Fruit fly (Drosophila melanogaster) whole organism, wandering third instar larva: ENCODE results near the gene Acsx3.

Source experiments
- CrebA ChIP-seq: fragments of 200-800 bp; sonication (Bioruptor generic); optimal IDR thresholded peaks from 2 replicates; lab custom pipeline; 2016; ENCODE audit warnings: missing biosample characterization, mild to moderate bottlenecking, missing genetic modification characterization, borderline replicate concordance
- GATAd ChIP-seq: sonication (Bioruptor generic); optimal IDR thresholded peaks from 2 replicates; lab custom pipeline; 2016; ENCODE audit warnings: missing biosample characterization, missing genetic modification characterization
- HLH106 ChIP-seq: fragments of 200-800 bp; optimal IDR thresholded peaks from 3 replicates; lab custom pipeline; 2019; ENCODE audit warnings: missing biosample characterization, mild to moderate bottlenecking, missing genetic modification characterization, moderate library complexity
- Hr78 ChIP-seq: fragments of >200 bp; optimal IDR thresholded peaks from 2 replicates; lab custom pipeline; 2017; ENCODE audit warnings: missing biosample characterization, missing genetic modification characterization
- Myc ChIP-seq: fragments of >200 bp; optimal IDR thresholded peaks from 2 replicates; lab custom pipeline; 2017
- fru ChIP-seq: fragments of 200-800 bp; sonication (Bioruptor generic); optimal IDR thresholded peaks from 3 replicates; lab custom pipeline; 2016; ENCODE audit warnings: missing biosample characterization, mild to moderate bottlenecking, missing genetic modification characterization
- h ChIP-seq: fragments of 200-800 bp; sonication (Bioruptor generic); optimal IDR thresholded peaks from 3 replicates; lab custom pipeline; 2016; ENCODE audit warnings: missing biosample characterization, mild to moderate bottlenecking, missing genetic modification characterization
- pan ChIP-seq: fragments of >200 bp; optimal IDR thresholded peaks from 2 replicates; lab custom pipeline; 2017
- sage ChIP-seq: fragments of 200-800 bp; sonication (Bioruptor generic); optimal IDR thresholded peaks from 2 replicates; lab custom pipeline; 2016; ENCODE audit warnings: missing biosample characterization, mild to moderate bottlenecking, missing genetic modification characterization
- sv ChIP-seq: fragments of 200-800 bp; sonication (Bioruptor generic); optimal IDR thresholded peaks from 3 replicates; lab custom pipeline; 2016; ENCODE audit warnings: missing biosample characterization, missing genetic modification characterization
- tai ChIP-seq: sonication (Bioruptor generic); optimal IDR thresholded peaks from 2 replicates; lab custom pipeline; 2016; ENCODE audit warnings: missing biosample characterization, missing genetic modification characterization
- usp ChIP-seq: fragments of >200 bp; optimal IDR thresholded peaks from 2 replicates; lab custom pipeline; 2017; ENCODE audit warnings: missing biosample characterization, missing genetic modification characterization

DNA sequence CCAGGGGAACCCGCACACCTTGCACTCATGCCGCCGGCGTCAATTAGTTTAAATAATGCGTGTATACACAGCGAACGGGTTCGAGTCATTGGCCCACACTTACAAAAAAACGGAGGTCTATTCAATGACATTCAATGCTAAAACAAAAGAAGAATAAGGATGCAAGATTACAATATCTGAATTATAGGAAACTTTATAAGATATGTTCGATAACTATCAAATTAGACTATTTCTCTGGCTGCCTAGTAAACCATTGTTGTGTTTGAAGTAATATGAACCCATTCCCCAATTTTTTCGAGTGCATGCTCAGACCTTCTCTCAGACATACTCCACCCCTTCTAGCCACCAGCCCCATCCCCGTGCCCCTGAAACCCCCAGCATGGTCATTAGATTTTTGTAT, 39.9 kb downstream of the Acsx3 start:
- TF ChIP-seq pan: no peak
- TF ChIP-seq h: no peak
- TF ChIP-seq Myc (lab: Kevin White, UChicago): no peak
- no peak for TF ChIP-seq tai (GFP tag; lab: Kevin White, UChicago)
- TF ChIP-seq usp: no peak
- TF ChIP-seq HLH106 (tag; lab: Kevin White, UChicago): no peak
- no peak for TF ChIP-seq sage (GFP tag; lab: Kevin White, UChicago)
- TF ChIP-seq fru (GFP tag; lab: Kevin White, UChicago): no peak
- TF ChIP-seq CrebA: no peak
- TF ChIP-seq Hr78 (GFP tag; lab: Kevin White, UChicago): no peak
- TF ChIP-seq sv: no peak
- no peak for TF ChIP-seq GATAd (GFP tag; lab: Kevin White, UChicago)
